Fruit fly (Drosophila melanogaster) whole organism, prepupa: ENCODE data around the gene swm.

ENCODE experiments used
- CG11294 ChIP-seq: fragments of 200-800 bp; sonication (Bioruptor generic); IDR thresholded peaks from 2 replicates; pipeline ENCODE4 v1.3.6; 2022; ENCODE audit warnings: missing biosample characterization, missing genetic modification characterization
- CG3032 ChIP-seq: fragments of 200-800 bp; optimal IDR thresholded peaks from 2 replicates; lab custom pipeline; 2019; ENCODE audit warnings: missing biosample characterization, mild to moderate bottlenecking, missing genetic modification characterization, moderate library complexity
- CG8119 ChIP-seq: fragments of 200-800 bp; sonication (Bioruptor generic); IDR thresholded peaks from 3 replicates; pipeline ENCODE4 v1.3.6; 2022; ENCODE audit warnings: missing biosample characterization, missing genetic modification characterization
- Lpt ChIP-seq: fragments of 200-800 bp; sonication (Bioruptor generic); optimal IDR thresholded peaks from 3 replicates; lab custom pipeline; 2016; ENCODE audit warnings: missing biosample characterization, missing genetic modification characterization
- Sox102F ChIP-seq: fragments of 200-800 bp; sonication (Bioruptor generic); optimal IDR thresholded peaks from 2 replicates; lab custom pipeline; 2016; ENCODE audit warnings: missing biosample characterization, mild to moderate bottlenecking, missing genetic modification characterization
- achi ChIP-seq: fragments of 200-800 bp; sonication (Bioruptor generic); optimal IDR thresholded peaks from 3 replicates; lab custom pipeline; 2016; ENCODE audit warnings: missing biosample characterization, missing genetic modification characterization
- cyc ChIP-seq: fragments of 200-800 bp; sonication (Bioruptor generic); optimal IDR thresholded peaks from 3 replicates; lab custom pipeline; 2016; ENCODE audit warnings: missing biosample characterization, missing genetic modification characterization
- dac ChIP-seq: fragments of 200-800 bp; sonication (Bioruptor generic); optimal IDR thresholded peaks from 2 replicates; lab custom pipeline; 2017; ENCODE audit warnings: missing biosample characterization, mild to moderate bottlenecking, missing genetic modification characterization
- esn ChIP-seq: fragments of 200-800 bp; sonication (Bioruptor generic); optimal IDR thresholded peaks from 2 replicates; lab custom pipeline; 2016; ENCODE audit warnings: missing biosample characterization, mild to moderate bottlenecking, missing genetic modification characterization, moderate library complexity
- fd85E ChIP-seq: fragments of 200-800 bp; sonication (Bioruptor generic); optimal IDR thresholded peaks from 3 replicates; lab custom pipeline; 2016; ENCODE audit warnings: missing biosample characterization, missing genetic modification characterization

DNA sequence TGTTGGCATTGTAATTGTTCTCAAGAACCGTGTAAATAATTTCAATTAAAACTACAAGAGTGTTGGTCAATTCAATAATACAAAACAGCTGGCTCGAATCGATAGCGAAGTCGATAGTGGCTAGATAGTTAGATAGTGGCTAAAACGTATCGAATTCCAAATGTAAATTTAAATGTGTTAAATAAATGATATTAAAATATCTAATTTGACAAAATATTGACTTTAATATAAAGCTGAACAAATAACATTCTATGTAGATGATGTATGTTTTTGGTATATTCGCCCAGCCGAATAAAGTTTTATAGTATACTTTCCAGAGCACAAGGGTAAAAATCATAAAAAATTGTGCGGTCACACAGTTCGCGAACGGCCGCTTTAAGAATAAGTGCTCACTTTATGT lies 33.3 kb downstream of the swm start, which contains the start of the genes Dpm1 and CG10137:
- no peak for TF ChIP-seq fd85E (GFP tag; lab: Kevin White, UChicago)
- TF ChIP-seq dac: no peak
- TF ChIP-seq CG8119: no peak
- TF ChIP-seq cyc (GFP tag; lab: Kevin White, UChicago): no peak
- TF ChIP-seq CG3032 (tag; lab: Kevin White, UChicago): no peak
- peak; percentile 15 for TF ChIP-seq esn (GFP tag; lab: Kevin White, UChicago)
- no peak for TF ChIP-seq Sox102F (GFP tag; lab: Kevin White, UChicago)
- no peak for TF ChIP-seq CG11294 (GFP tag; lab: Robert Waterston, UW)
- no peak for TF ChIP-seq Lpt (GFP tag; lab: Kevin White, UChicago)
- TF ChIP-seq achi: no peak
